Fruit fly (Drosophila melanogaster) whole organism, wandering third instar larva: ENCODE results near the gene Alp9.

Experiments used
- Abd-B ChIP-seq: fragments of >200 bp; optimal IDR thresholded peaks from 2 replicates; lab custom pipeline; 2017; ENCODE audit warnings: missing biosample characterization, missing genetic modification characterization
- CG32264 ChIP-seq: fragments of 200-800 bp; sonication (Bioruptor generic); optimal IDR thresholded peaks from 2 replicates; lab custom pipeline; 2016; ENCODE audit warnings: missing biosample characterization, missing genetic modification characterization
- CG9705 ChIP-seq: fragments of 200-800 bp; sonication (Bioruptor generic); optimal IDR thresholded peaks from 2 replicates; lab custom pipeline; 2018; ENCODE audit warnings: missing biosample characterization, mild to moderate bottlenecking, missing genetic modification characterization
- CrebA ChIP-seq: fragments of 200-800 bp; sonication (Bioruptor generic); optimal IDR thresholded peaks from 2 replicates; lab custom pipeline; 2016; ENCODE audit warnings: missing biosample characterization, mild to moderate bottlenecking, missing genetic modification characterization, borderline replicate concordance
- Dfd ChIP-seq: fragments of >200 bp; optimal IDR thresholded peaks from 2 replicates; lab custom pipeline; 2017; ENCODE audit warnings: missing biosample characterization, missing genetic modification characterization
- Dif ChIP-seq: fragments of 200-275, 200-300 bp; sonication (Bioruptor generic); optimal IDR thresholded peaks from 2 replicates; lab custom pipeline; 2018; ENCODE audit warnings: missing biosample characterization, missing genetic modification characterization; ENCODE audit not compliant: partially characterized antibody
- GATAd ChIP-seq: sonication (Bioruptor generic); optimal IDR thresholded peaks from 2 replicates; lab custom pipeline; 2016; ENCODE audit warnings: missing biosample characterization, missing genetic modification characterization
- HLH106 ChIP-seq: fragments of 200-800 bp; optimal IDR thresholded peaks from 3 replicates; lab custom pipeline; 2019; ENCODE audit warnings: missing biosample characterization, mild to moderate bottlenecking, missing genetic modification characterization, moderate library complexity
- Hnf4 ChIP-seq: fragments of 200-800 bp; sonication (Bioruptor generic); optimal IDR thresholded peaks from 2 replicates; lab custom pipeline; 2016; ENCODE audit warnings: missing biosample characterization, mild to moderate bottlenecking, missing genetic modification characterization
- Hr78 ChIP-seq: fragments of >200 bp; optimal IDR thresholded peaks from 2 replicates; lab custom pipeline; 2017; ENCODE audit warnings: missing biosample characterization, missing genetic modification characterization
- Hr83 ChIP-seq: fragments of 200-300 bp; sonication (Bioruptor generic); optimal IDR thresholded peaks from 2 replicates; lab custom pipeline; 2016; ENCODE audit warnings: missing biosample characterization, mild to moderate bottlenecking, missing genetic modification characterization, moderate library complexity; ENCODE audit not compliant: poor library complexity, severe bottlenecking
- Jra ChIP-seq: sonication (Bioruptor generic); optimal IDR thresholded peaks from 2 replicates; lab custom pipeline; 2016; ENCODE audit warnings: missing biosample characterization, missing genetic modification characterization
- Mio ChIP-seq: sonication (Bioruptor generic); optimal IDR thresholded peaks from 2 replicates; lab custom pipeline; 2016; ENCODE audit warnings: missing biosample characterization, missing genetic modification characterization
- Myc ChIP-seq: fragments of >200 bp; optimal IDR thresholded peaks from 2 replicates; lab custom pipeline; 2017
- N ChIP-seq: fragments of >200 bp; optimal IDR thresholded peaks from 2 replicates; lab custom pipeline; 2018; ENCODE audit warnings: missing biosample characterization, missing external identifiers, missing genetic modification characterization
- OdsH ChIP-seq: fragments of 200-800 bp; sonication (Bioruptor generic); optimal IDR thresholded peaks from 2 replicates; lab custom pipeline; 2016; ENCODE audit warnings: missing biosample characterization, mild to moderate bottlenecking, missing genetic modification characterization
- Rel ChIP-seq, 2 experiments: fragments of 200-800 bp; sonication (Bioruptor generic) in 1 of 2; optimal IDR thresholded peaks; 2 replicates in 1 of 2; 3 replicates in 1 of 2; lab custom pipeline; 2016 to 2019; ENCODE audit warnings: mild to moderate bottlenecking in 2 of 2, missing biosample characterization in 2 of 2, missing genetic modification characterization in 2 of 2, moderate library complexity in 1 of 2
- Sp1 ChIP-seq: fragments of 200-800 bp; sonication (Bioruptor generic); optimal IDR thresholded peaks from 3 replicates; lab custom pipeline; 2019; ENCODE audit warnings: missing biosample characterization, mild to moderate bottlenecking, missing genetic modification characterization, moderate library complexity
- Vsx2 ChIP-seq: fragments of 200-300, 225-300 bp; sonication (Bioruptor generic); optimal IDR thresholded peaks from 2 replicates; lab custom pipeline; 2018; ENCODE audit warnings: missing biosample characterization, missing genetic modification characterization; ENCODE audit not compliant: partially characterized antibody
- br ChIP-seq: fragments of 200-800 bp; sonication (Bioruptor generic); optimal IDR thresholded peaks from 2 replicates; lab custom pipeline; 2016; ENCODE audit warnings: missing biosample characterization, missing genetic modification characterization
- brk ChIP-seq: fragments of 200-800 bp; sonication (Bioruptor generic); optimal IDR thresholded peaks from 2 replicates; lab custom pipeline; 2016; ENCODE audit warnings: missing biosample characterization, mild to moderate bottlenecking, missing genetic modification characterization
- dl ChIP-seq, 2 experiments: fragments of 175-275, 200-275 bp in 1 of 2; fragments of 200-275 bp in 1 of 2; sonication (Bioruptor generic); optimal IDR thresholded peaks; lab custom pipeline; 2018; ENCODE audit warnings: mild to moderate bottlenecking in 2 of 2, missing biosample characterization in 2 of 2, missing genetic modification characterization in 2 of 2, moderate library complexity in 2 of 2; ENCODE audit not compliant: partially characterized antibody in 2 of 2, insufficient read depth in 1 of 2
- dmrt93B ChIP-seq: fragments of 200-800 bp; sonication (Bioruptor generic); optimal IDR thresholded peaks from 2 replicates; lab custom pipeline; 2018; ENCODE audit warnings: missing biosample characterization, mild to moderate bottlenecking, missing genetic modification characterization
- dsf ChIP-seq: sonication (Bioruptor generic); optimal IDR thresholded peaks from 2 replicates; lab custom pipeline; 2016; ENCODE audit warnings: missing biosample characterization, missing genetic modification characterization, borderline replicate concordance
- ey ChIP-seq: fragments of 200-800 bp; sonication (Bioruptor generic); optimal IDR thresholded peaks from 2 replicates; lab custom pipeline; 2016; ENCODE audit warnings: missing biosample characterization, missing genetic modification characterization
- foxo ChIP-seq, 2 experiments: fragments of 200-800 bp; sonication (Bioruptor generic); optimal IDR thresholded peaks; 2 replicates in 1 of 2; 3 replicates in 1 of 2; lab custom pipeline; 2016 to 2017; ENCODE audit warnings: missing biosample characterization in 2 of 2, missing genetic modification characterization in 2 of 2
- fru ChIP-seq: fragments of 200-800 bp; sonication (Bioruptor generic); optimal IDR thresholded peaks from 3 replicates; lab custom pipeline; 2016; ENCODE audit warnings: missing biosample characterization, mild to moderate bottlenecking, missing genetic modification characterization
- h ChIP-seq: fragments of 200-800 bp; sonication (Bioruptor generic); optimal IDR thresholded peaks from 3 replicates; lab custom pipeline; 2016; ENCODE audit warnings: missing biosample characterization, mild to moderate bottlenecking, missing genetic modification characterization
- jim ChIP-seq: fragments of 175-275, 200-325 bp; sonication (Bioruptor generic); optimal IDR thresholded peaks from 2 replicates; lab custom pipeline; 2016; ENCODE audit warnings: missing biosample characterization, mild to moderate bottlenecking, missing genetic modification characterization
- lola ChIP-seq: fragments of >200 bp; optimal IDR thresholded peaks from 2 replicates; lab custom pipeline; 2017; ENCODE audit warnings: missing biosample characterization, missing genetic modification characterization
- pan ChIP-seq: fragments of >200 bp; optimal IDR thresholded peaks from 2 replicates; lab custom pipeline; 2017
- psq ChIP-seq: fragments of 200-800 bp; sonication (Bioruptor generic); optimal IDR thresholded peaks from 3 replicates; lab custom pipeline; 2017; ENCODE audit warnings: missing biosample characterization, mild to moderate bottlenecking, missing genetic modification characterization, moderate library complexity
- rgr ChIP-seq: fragments of 200-800 bp; sonication (Bioruptor generic); optimal IDR thresholded peaks from 3 replicates; lab custom pipeline; 2016; ENCODE audit warnings: missing biosample characterization, mild to moderate bottlenecking, missing genetic modification characterization
- sage ChIP-seq: fragments of 200-800 bp; sonication (Bioruptor generic); optimal IDR thresholded peaks from 2 replicates; lab custom pipeline; 2016; ENCODE audit warnings: missing biosample characterization, mild to moderate bottlenecking, missing genetic modification characterization
- sv ChIP-seq: fragments of 200-800 bp; sonication (Bioruptor generic); optimal IDR thresholded peaks from 3 replicates; lab custom pipeline; 2016; ENCODE audit warnings: missing biosample characterization, missing genetic modification characterization
- tai ChIP-seq: sonication (Bioruptor generic); optimal IDR thresholded peaks from 2 replicates; lab custom pipeline; 2016; ENCODE audit warnings: missing biosample characterization, missing genetic modification characterization
- usp ChIP-seq: fragments of >200 bp; optimal IDR thresholded peaks from 2 replicates; lab custom pipeline; 2017; ENCODE audit warnings: missing biosample characterization, missing genetic modification characterization
- woc ChIP-seq: sonication (Bioruptor generic); optimal IDR thresholded peaks from 2 replicates; lab custom pipeline; 2016; ENCODE audit warnings: missing biosample characterization, mild to moderate bottlenecking, missing genetic modification characterization

Alp9 gene

DNA sequence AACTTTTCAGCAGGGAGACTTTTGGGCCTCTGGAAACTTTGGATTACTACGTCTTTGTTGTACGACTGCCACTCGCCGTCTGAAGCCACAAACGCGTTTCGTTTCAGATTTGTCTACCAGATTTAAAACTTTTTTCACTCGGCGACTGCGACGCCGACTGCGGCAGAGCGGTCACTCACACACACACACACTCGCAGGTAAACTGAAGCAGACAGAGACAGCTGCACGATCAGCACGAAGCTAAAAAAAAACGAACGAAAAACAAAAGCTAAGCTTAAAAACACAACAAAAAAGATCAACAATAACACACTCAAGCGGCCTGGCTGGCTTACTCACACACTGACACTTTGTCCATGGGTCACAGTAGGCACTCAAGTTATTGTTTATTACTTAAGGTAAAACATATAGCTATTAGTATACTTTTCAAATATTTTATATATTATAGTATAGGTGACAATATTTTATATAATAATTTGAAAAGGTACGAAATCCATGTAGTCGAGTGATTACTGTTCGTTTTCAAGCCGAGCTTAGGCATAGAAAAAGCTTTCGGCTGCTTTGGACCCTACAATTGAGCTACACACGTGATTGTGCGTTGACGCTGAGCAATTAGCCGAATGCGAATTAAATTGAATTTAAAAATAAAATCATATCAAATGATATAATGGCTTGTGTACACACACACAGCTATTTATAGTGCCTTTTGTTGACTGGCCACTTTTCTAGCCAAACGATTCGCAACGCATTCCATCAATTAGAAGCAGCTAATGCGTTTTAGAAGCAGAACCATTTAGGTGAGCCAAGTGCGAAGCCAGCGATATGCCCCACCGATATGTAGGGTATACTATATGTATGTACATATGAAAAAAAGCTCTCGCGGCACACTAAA is 17.8 kb upstream of the Alp9 start, which contains the start of gene Msr-110:
Gene Msr-110 (minus strand): TSS at position 99 of the 889 bp plus-strand sequence.
- TF ChIP-seq Sp1 (GFP tag; lab: Kevin White, UChicago), result peak; percentile 98
- no peak for TF ChIP-seq Dfd (GFP tag; lab: Kevin White, UChicago)
- peak; percentile 83 for TF ChIP-seq ey (GFP tag; lab: Kevin White, UChicago)
- peak in 1 of 2 experiments; percentile 29 for TF ChIP-seq dl (GFP tag; optimal IDR thresholded peaks at IDR 0.05; lab: Kevin White, UChicago; ENCODE audit: insufficient read depth in 1 of 2, partially characterized antibody in 2 of 2)
- peak; percentile 24 for TF ChIP-seq Jra (GFP tag; lab: Kevin White, UChicago)
- no peak for TF ChIP-seq Mio
- TF ChIP-seq dmrt93B (GFP tag; lab: Kevin White, UChicago), result peak; percentile 80
- TF ChIP-seq GATAd (GFP tag; lab: Kevin White, UChicago), result no peak
- TF ChIP-seq HLH106 (tag; lab: Kevin White, UChicago), result peak; percentile 95
- TF ChIP-seq Abd-B, result no peak
- TF ChIP-seq OdsH (GFP tag; lab: Kevin White, UChicago), result peak; percentile 92
- TF ChIP-seq foxo (GFP tag; optimal IDR thresholded peaks at IDR 0.05; lab: Kevin White, UChicago), result peak; percentile 89 to 94
- peak; percentile 68 for TF ChIP-seq CG32264
- TF ChIP-seq Myc, result no peak
- TF ChIP-seq Vsx2, result peak; percentile 68
- no peak for TF ChIP-seq Hr78 (GFP tag; lab: Kevin White, UChicago)
- TF ChIP-seq sv (GFP tag; lab: Kevin White, UChicago), result peak; percentile 70
- TF ChIP-seq Hr83 (GFP tag; lab: Kevin White, UChicago), result peak; percentile 93
- peak; percentile 92 for TF ChIP-seq rgr
- TF ChIP-seq Dif (GFP tag; lab: Kevin White, UChicago), result peak; percentile 12
- peak; percentile 80 for TF ChIP-seq Hnf4 (GFP tag; lab: Kevin White, UChicago)
- TF ChIP-seq lola (GFP tag; lab: Kevin White, UChicago), result no peak
- no peak for TF ChIP-seq N (GFP tag; lab: Kevin White, UChicago)
- peak; percentile 97 for TF ChIP-seq jim
- peak; percentile 92 for TF ChIP-seq brk
- TF ChIP-seq tai (GFP tag; lab: Kevin White, UChicago), result no peak
- peak; percentile 3 for TF ChIP-seq dsf (GFP tag; lab: Kevin White, UChicago)
- TF ChIP-seq usp (GFP tag; lab: Kevin White, UChicago), result no peak
- peak; percentile 80 for TF ChIP-seq woc (GFP tag; lab: Kevin White, UChicago)
- peak; percentile 89 for TF ChIP-seq h (GFP tag; lab: Kevin White, UChicago)
- TF ChIP-seq CrebA (GFP tag; lab: Kevin White, UChicago), result peak; percentile 96
- peak; percentile 89 for TF ChIP-seq fru
- no peak for TF ChIP-seq pan
- TF ChIP-seq Rel (GFP tag; optimal IDR thresholded peaks at IDR 0.05; lab: Kevin White, UChicago), result peak; percentile 96
- peak; percentile 79 for TF ChIP-seq Rel (tag; optimal IDR thresholded peaks at IDR 0.05; lab: Kevin White, UChicago)
- peak; percentile 92 for TF ChIP-seq psq (GFP tag; lab: Kevin White, UChicago)
- TF ChIP-seq sage (GFP tag; lab: Kevin White, UChicago), result peak; percentile 70
- TF ChIP-seq CG9705 (GFP tag; lab: Kevin White, UChicago), result peak; percentile 85
- peak; percentile 82 for TF ChIP-seq br (GFP tag; lab: Kevin White, UChicago)

DNA sequence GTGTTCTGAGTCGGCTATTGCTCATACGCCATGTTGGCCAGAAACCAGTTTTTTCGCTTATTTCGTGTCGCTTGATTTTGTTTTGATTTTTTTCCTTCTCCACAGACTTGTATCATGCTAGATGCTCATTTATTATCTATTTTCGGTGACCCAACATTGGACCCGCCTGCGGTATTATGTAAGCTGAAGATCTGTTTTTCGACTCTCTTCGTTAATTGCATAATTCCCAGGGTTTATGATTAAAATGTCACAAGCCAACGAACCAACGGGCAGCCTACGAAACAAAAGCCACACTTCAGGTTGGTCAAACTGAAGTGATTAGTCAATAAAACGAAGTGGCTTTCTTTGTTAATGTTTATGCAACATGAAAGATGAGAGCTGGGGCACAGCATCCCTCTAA is 16.7 kb upstream of the Alp9 start:
- no peak for TF ChIP-seq GATAd (GFP tag; lab: Kevin White, UChicago)
- no peak for TF ChIP-seq Dif (GFP tag; lab: Kevin White, UChicago)
